Worm (Caenorhabditis elegans): ENCODE data around the gene coq-6.

The coq-6 gene

ce11 chrV:9343629-9344624, 7.4 kb downstream of the coq-6 start, which contains the start of gene tos-1:
TSS of gene tos-1 (minus strand) at chrV:9344203.
- TF ChIP-seq aly-2 (tag; optimal IDR thresholded peaks at IDR 0.05) (peak; percentile 49), ceh-44 (GFP tag; IDR thresholded peaks at IDR 0.05) (no peak), ceh-28 (tag; optimal IDR thresholded peaks at IDR 0.05) (peak; percentile 84), skn-1 (tag; optimal IDR thresholded peaks at IDR 0.05) (no peak), dmd-6 (GFP tag; IDR thresholded peaks at IDR 0.05) (peak; percentile 99), hif-1 (tag; optimal IDR thresholded peaks at IDR 0.05) (peak; percentile 92 to 96), attf-4 (tag; optimal IDR thresholded peaks at IDR 0.05) (no peak), F49E8.2 (tag; optimal IDR thresholded peaks at IDR 0.05; ENCODE audit: borderline replicate concordance) (peak; percentile 64), madf-5 (GFP tag; IDR thresholded peaks at IDR 0.05) (peak; percentile 48 to 90; a peak in 1 of 4 replicates), lin-1 (GFP tag; IDR thresholded peaks at IDR 0.05) (peak; percentile 74), arid-1 (GFP tag; conservative IDR thresholded peaks at IDR 0.05) (peak; percentile 61), ZK337.2 (GFP tag; IDR thresholded peaks at IDR 0.05) (no peak), Y75B8A.6 (GFP tag; IDR thresholded peaks at IDR 0.05) (peak; percentile 84), mxl-2 (GFP tag; conservative IDR thresholded peaks at IDR 0.05) (peak; percentile 77; the same call in 1 of the 2 replicates), egl-27 (tag; optimal IDR thresholded peaks at IDR 0.05) (no peak), zip-11 (GFP tag; IDR thresholded peaks at IDR 0.05) (no peak), F10B5.3 (tag; optimal IDR thresholded peaks at IDR 0.05) (peak; percentile 53), nhr-11 (tag; optimal IDR thresholded peaks at IDR 0.05) (peak; percentile 99), Y105C5A.15 (GFP tag; IDR thresholded peaks at IDR 0.05) (no peak), ztf-11 (tag; optimal IDR thresholded peaks at IDR 0.05) (no peak), mdt-29 (GFP tag; IDR thresholded peaks at IDR 0.05) (peak; percentile 98), D1046.2 (GFP tag; IDR thresholded peaks at IDR 0.05) (peak; percentile 90; the same call in 1 of the 2 replicates), ceh-62 (tag; optimal IDR thresholded peaks at IDR 0.05) (no peak), nhr-41 (GFP tag; IDR thresholded peaks at IDR 0.05) (peak; percentile 79; the same call in 1 of the 2 replicates), hlh-11 (tag; optimal IDR thresholded peaks at IDR 0.05) (peak; percentile 100), ztf-7 (tag; optimal IDR thresholded peaks at IDR 0.05) (peak; percentile 80), mep-1 (tag; optimal IDR thresholded peaks at IDR 0.05) (peak; percentile 98), ces-1 (GFP tag; optimal IDR thresholded peaks at IDR 0.05) (peak; percentile 85), unc-130 (GFP tag; optimal IDR thresholded peaks at IDR 0.05) (peak; percentile 58), nhr-10 (tag; optimal IDR thresholded peaks at IDR 0.05) (peak; percentile 94), hlh-30 (tag; optimal IDR thresholded peaks at IDR 0.05; ENCODE audit: insufficient read depth) (peak; percentile 100), vab-7 (GFP tag; IDR thresholded peaks at IDR 0.05) (peak; percentile 90), snpc-1.2 (GFP tag; IDR thresholded peaks at IDR 0.05) (no peak), cey-2 (tag; optimal IDR thresholded peaks at IDR 0.05; ENCODE audit: borderline replicate concordance, insufficient read depth) (peak; percentile 43), saeg-2 (GFP tag; IDR thresholded peaks at IDR 0.05) (peak; percentile 95), ama-1 (optimal IDR thresholded peaks at IDR 0.05) (peak; percentile 100), mdl-1 (tag; optimal IDR thresholded peaks at IDR 0.05) (peak; percentile 99), madf-9 (GFP tag; conservative IDR thresholded peaks at IDR 0.05) (peak; percentile 98), fkh-10 (GFP tag; optimal IDR thresholded peaks at IDR 0.05) (peak; percentile 98), snpc-4 (tag; optimal IDR thresholded peaks at IDR 0.05) (peak; percentile 33), ceh-20 (GFP tag; IDR thresholded peaks at IDR 0.05) (peak; percentile 100), lin-29 (GFP tag; IDR thresholded peaks at IDR 0.05) (peak; percentile 91), lin-38 (GFP tag; IDR thresholded peaks at IDR 0.05) (peak; percentile 84), lim-7 (GFP tag; IDR thresholded peaks at IDR 0.05) (peak; percentile 36; the same call in 1 of the 2 replicates), php-3 (GFP tag; IDR thresholded peaks at IDR 0.05) (peak; percentile 94), T20F7.1 (GFP tag; optimal IDR thresholded peaks at IDR 0.05) (peak; percentile 97), nhr-77 (tag; optimal IDR thresholded peaks at IDR 0.05) (peak; percentile 96), dpl-1 (GFP tag; optimal IDR thresholded peaks at IDR 0.05) (peak; percentile 84), nhr-6 (tag; optimal IDR thresholded peaks at IDR 0.05) (peak; percentile 95)

Measured in whole organism, L4 larva.